Fruit fly (Drosophila melanogaster): ENCODE results near the gene CG8534.

Gene CG8534

dm6 chr3R:9771519-9771972 lies 41.0 kb upstream of the CG8534 start, which contains the start of gene CG9471 (continued):
- TF ChIP-seq Neu2 (GFP tag; optimal IDR thresholded peaks at IDR 0.05; ENCODE audit: borderline replicate concordance) (peak; percentile 65), B-H1 (GFP tag; IDR thresholded peaks at IDR 0.05) (peak; percentile 90), CG9609 (GFP tag; optimal IDR thresholded peaks at IDR 0.05) (peak; percentile 84), sim (GFP tag; IDR thresholded peaks at IDR 0.05) (peak; percentile 73), NfI (GFP tag; optimal IDR thresholded peaks at IDR 0.05) (peak; percentile 91), peb (GFP tag; IDR thresholded peaks at IDR 0.05) (peak; percentile 88), CG15011 (GFP tag; optimal IDR thresholded peaks at IDR 0.05) (peak; percentile 86), dm (GFP tag; optimal IDR thresholded peaks at IDR 0.05) (peak; percentile 68), klu (GFP tag; IDR thresholded peaks at IDR 0.05) (peak; percentile 82), CG11560 (tag; IDR thresholded peaks at IDR 0.05) (peak; percentile 66; the same call in 2 of the 3 replicates), CG1602 (GFP tag; optimal IDR thresholded peaks at IDR 0.05) (peak; percentile 87), croc (GFP tag; conservative IDR thresholded peaks at IDR 0.05) (peak; percentile 80), gce (GFP tag; IDR thresholded peaks at IDR 0.05) (peak; percentile 80; the same call in 2 of the 3 replicates), CG30431 (GFP tag; optimal IDR thresholded peaks at IDR 0.05) (peak; percentile 72), Med (GFP tag) (peak; percentile 96), Elba2 (GFP tag; optimal IDR thresholded peaks at IDR 0.05) (peak; percentile 54), oc (tag; optimal IDR thresholded peaks at IDR 0.05) (peak; percentile 83), vfl (GFP tag; optimal IDR thresholded peaks at IDR 0.05) (peak; percentile 82), CG7372 (GFP tag; IDR thresholded peaks at IDR 0.05) (peak; percentile 92), Max (GFP tag; optimal IDR thresholded peaks at IDR 0.05) (peak; percentile 86), Trl (optimal IDR thresholded peaks at IDR 0.05) (no peak), Trl (GFP tag; optimal IDR thresholded peaks at IDR 0.05) (peak; percentile 93), Hmr (GFP tag; optimal IDR thresholded peaks at IDR 0.05) (peak; percentile 92), Doc2 (GFP tag; IDR thresholded peaks at IDR 0.05) (peak; percentile 79), pros (GFP tag; optimal IDR thresholded peaks at IDR 0.05) (no peak), CG34224 (GFP tag; IDR thresholded peaks at IDR 0.05; ENCODE audit: partially characterized antibody) (no peak), CG1603 (tag; optimal IDR thresholded peaks at IDR 0.05) (peak; percentile 84), sc (optimal IDR thresholded peaks at IDR 0.05) (no peak), sc (GFP tag; optimal IDR thresholded peaks at IDR 0.05) (peak; percentile 78), hth (optimal IDR thresholded peaks at IDR 0.05) (no peak), Dref (GFP tag; IDR thresholded peaks at IDR 0.05) (0 out of 2 replicates have a peak, but pooled peaks have one; percentile 27), pfk (GFP tag; optimal IDR thresholded peaks at IDR 0.05) (peak; percentile 25), maf-S (GFP tag; optimal IDR thresholded peaks at IDR 0.05) (peak; percentile 86), seq (GFP tag; IDR thresholded peaks at IDR 0.05) (peak; percentile 92), al (GFP tag; IDR thresholded peaks at IDR 0.05) (peak; percentile 87), usp (GFP tag; optimal IDR thresholded peaks at IDR 0.05) (no peak), GATAe (GFP tag; conservative IDR thresholded peaks at IDR 0.05) (peak; percentile 88), gcm (GFP tag; optimal IDR thresholded peaks at IDR 0.05) (peak; percentile 94), zen2 (GFP tag; IDR thresholded peaks at IDR 0.05; ENCODE audit: partially characterized antibody) (no peak), Ada2b (GFP tag; IDR thresholded peaks at IDR 0.05) (peak; percentile 93), vvl (GFP tag; IDR thresholded peaks at IDR 0.05) (peak; percentile 97), crc (GFP tag; optimal IDR thresholded peaks at IDR 0.05) (peak; percentile 85), gem (tag; optimal IDR thresholded peaks at IDR 0.05) (peak; percentile 95), Oli (tag; optimal IDR thresholded peaks at IDR 0.05) (peak; percentile 89), CG6765 (GFP tag; optimal IDR thresholded peaks at IDR 0.05) (peak; percentile 88), CG1832 (GFP tag; optimal IDR thresholded peaks at IDR 0.05) (no peak), CG1647 (GFP tag; optimal IDR thresholded peaks at IDR 0.05) (peak; percentile 85), CG8281 (tag; optimal IDR thresholded peaks at IDR 0.05) (peak; percentile 68), CG11696 (GFP tag; IDR thresholded peaks at IDR 0.05) (peak; percentile 84), chif (GFP tag; optimal IDR thresholded peaks at IDR 0.05) (peak; percentile 85 to 89), Mad (GFP tag; optimal IDR thresholded peaks at IDR 0.05) (peak; percentile 68), CG10147 (GFP tag; optimal IDR thresholded peaks at IDR 0.05) (peak; percentile 82)

Data from whole organism, embryonic.